Worm (Caenorhabditis elegans): Measurements from ENCODE around the gene C16D9.3.

- TF ChIP-seq flt-1 (GFP tag; IDR thresholded peaks at IDR 0.05) (no peak), tab-1 (GFP tag; IDR thresholded peaks at IDR 0.05) (no peak), ztf-29 (GFP tag; IDR thresholded peaks at IDR 0.05) (no peak), klf-2 (GFP tag; conservative IDR thresholded peaks at IDR 0.05) (no peak), ref-1 (GFP tag; conservative IDR thresholded peaks at IDR 0.05) (no peak)
These were observed 14.1 kb upstream of the C16D9.3 start for ce11 chrV:8253946-8254345.
